Fruit fly (Drosophila melanogaster): ENCODE measurements around the gene Npc1a.
A peak's percentile ranks its signal among the peaks of the same experiment; 100 is the strongest.

DNA sequence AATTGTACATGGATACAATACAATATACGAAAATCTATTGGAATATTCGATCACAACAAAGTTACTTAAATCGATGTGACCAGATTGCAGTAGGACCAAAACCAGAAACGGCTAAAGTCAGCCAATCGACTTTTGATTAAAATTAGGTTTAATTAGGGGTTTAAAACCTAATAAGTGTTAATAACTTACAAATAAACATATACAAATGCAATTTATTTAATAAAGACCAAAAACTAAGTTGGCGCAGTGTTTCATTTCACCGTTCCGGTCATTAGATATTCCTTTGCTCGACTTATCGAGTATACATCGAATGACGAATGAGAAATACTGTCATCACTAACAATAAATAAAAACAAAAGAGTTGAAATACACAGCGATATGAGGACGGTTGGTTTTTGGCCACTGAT, 29.4 kb upstream of the Npc1a start, which contains the start of the genes bsk and CG31717:
- no peak for TF ChIP-seq D1 (tag; optimal IDR thresholded peaks at IDR 0.05)
- no peak for TF ChIP-seq CG4496 (GFP tag; IDR thresholded peaks at IDR 0.05)
- TF ChIP-seq CG17806 (tag; optimal IDR thresholded peaks at IDR 0.05), result no peak
- TF ChIP-seq CG13204 (GFP tag; optimal IDR thresholded peaks at IDR 0.05), result no peak
- TF ChIP-seq CG10348 (GFP tag; IDR thresholded peaks at IDR 0.05), result no peak
- no peak for TF ChIP-seq CG14655 (GFP tag; optimal IDR thresholded peaks at IDR 0.05)
- TF ChIP-seq CG8301 (tag; optimal IDR thresholded peaks at IDR 0.05), result no peak
- TF ChIP-seq gl (tag; optimal IDR thresholded peaks at IDR 0.05), result no peak
- TF ChIP-seq CG34367 (tag; optimal IDR thresholded peaks at IDR 0.05), result no peak
- no peak for TF ChIP-seq fd96Ca (GFP tag; IDR thresholded peaks at IDR 0.05)
- peak; percentile 43 for TF ChIP-seq EcR (GFP tag; optimal IDR thresholded peaks at IDR 0.05)
- TF ChIP-seq CG9948 (tag; optimal IDR thresholded peaks at IDR 0.05), result no peak
- no peak for TF ChIP-seq CG12605 (GFP tag; IDR thresholded peaks at IDR 0.05)
- no peak for TF ChIP-seq CG8159 (tag; optimal IDR thresholded peaks at IDR 0.05)

Data from whole organism, pupa.